Fruit fly (Drosophila melanogaster): ENCODE results near the gene lap.

- TF ChIP-seq CG8478 (optimal IDR thresholded peaks at IDR 0.05), result no peak
- no peak for TF ChIP-seq psq (optimal IDR thresholded peaks at IDR 0.05)
- no peak for TF ChIP-seq Dll (optimal IDR thresholded peaks at IDR 0.05)
- TF ChIP-seq EcR (GFP tag; optimal IDR thresholded peaks at IDR 0.05), result no peak
- no peak for TF ChIP-seq pan (optimal IDR thresholded peaks at IDR 0.05)
- no peak for TF ChIP-seq usp (GFP tag; optimal IDR thresholded peaks at IDR 0.05)
Measured at dm6 chr3R:7199849-7200248, 13.1 kb downstream of the lap start.
